Fruit fly (Drosophila melanogaster): ENCODE data around the gene CG12426.
A peak's percentile ranks its signal among the peaks of the same experiment; 100 is the strongest.

Gene CG12426

dm6 chr3R:27905695-27906094 lies 33.5 kb upstream of the CG12426 start, which contains the start of gene CG34353 (continued):
- TF ChIP-seq H2.0 (GFP tag; IDR thresholded peaks at IDR 0.05) (no peak), nmo (GFP tag; optimal IDR thresholded peaks at IDR 0.05) (no peak), CG2875 (GFP tag; optimal IDR thresholded peaks at IDR 0.05) (no peak), CG18011 (GFP tag; optimal IDR thresholded peaks at IDR 0.05) (no peak), CG1792 (GFP tag; optimal IDR thresholded peaks at IDR 0.05) (no peak), CG5180 (GFP tag; optimal IDR thresholded peaks at IDR 0.05) (peak; percentile 4), Mes4 (GFP tag; optimal IDR thresholded peaks at IDR 0.05) (no peak), zfh2 (GFP tag; optimal IDR thresholded peaks at IDR 0.05) (no peak), gcm (GFP tag; optimal IDR thresholded peaks at IDR 0.05) (no peak), Med (GFP tag) (peak; percentile 67), dati (GFP tag; IDR thresholded peaks at IDR 0.05) (no peak), CG10267 (tag; optimal IDR thresholded peaks at IDR 0.05) (no peak), CG6175 (GFP tag; IDR thresholded peaks at IDR 0.05) (no peak), ci (GFP tag; IDR thresholded peaks at IDR 0.05) (peak; percentile 69; the same call in 2 of the 3 replicates), kni (GFP tag; optimal IDR thresholded peaks at IDR 0.05) (no peak), CG6654 (GFP tag; optimal IDR thresholded peaks at IDR 0.05) (no peak), Hr78 (GFP tag; optimal IDR thresholded peaks at IDR 0.05) (no peak), Rfx (GFP tag; IDR thresholded peaks at IDR 0.05) (no peak), CG2889 (GFP tag; IDR thresholded peaks at IDR 0.05) (no peak), tio (GFP tag; optimal IDR thresholded peaks at IDR 0.05) (no peak), pzg (GFP tag; optimal IDR thresholded peaks at IDR 0.05) (no peak), CG14050 (GFP tag; IDR thresholded peaks at IDR 0.05) (no peak), Gug (GFP tag; IDR thresholded peaks at IDR 0.05) (no peak), Fer2 (tag; optimal IDR thresholded peaks at IDR 0.05) (no peak), fd3F (GFP tag; optimal IDR thresholded peaks at IDR 0.05) (no peak), CG3847 (GFP tag; IDR thresholded peaks at IDR 0.05) (0 out of 2 replicates have a peak, but pooled peaks have one; percentile 19), CG12942 (GFP tag; optimal IDR thresholded peaks at IDR 0.05) (no peak), CG34224 (GFP tag; IDR thresholded peaks at IDR 0.05; ENCODE audit: partially characterized antibody) (peak; percentile 30; the same call in 1 of the 3 replicates), bbx (GFP tag; IDR thresholded peaks at IDR 0.05; ENCODE audit: partially characterized antibody) (no peak), sd (tag; optimal IDR thresholded peaks at IDR 0.05) (no peak), fd96Cb (tag; optimal IDR thresholded peaks at IDR 0.05) (no peak), scrt (GFP tag; optimal IDR thresholded peaks at IDR 0.05) (peak; percentile 98), toy (GFP tag; IDR thresholded peaks at IDR 0.05) (no peak), ranshi (GFP tag; IDR thresholded peaks at IDR 0.05) (no peak), CG2129 (GFP tag; IDR thresholded peaks at IDR 0.05; ENCODE audit: partially characterized antibody) (no peak), CG3407 (GFP tag; optimal IDR thresholded peaks at IDR 0.05) (no peak), CG31365 (tag; optimal IDR thresholded peaks at IDR 0.05) (no peak), Ravus (GFP tag; IDR thresholded peaks at IDR 0.05) (no peak), rib (GFP tag; IDR thresholded peaks at IDR 0.05) (no peak), pnt (GFP tag; optimal IDR thresholded peaks at IDR 0.05) (no peak), CG11093 (GFP tag; IDR thresholded peaks at IDR 0.05) (no peak), otp (GFP tag; IDR thresholded peaks at IDR 0.05) (peak; percentile 17; the same call in 1 of the 3 replicates), Sry-β (GFP tag; optimal IDR thresholded peaks at IDR 0.05) (no peak), BEAF-32 (GFP tag; optimal IDR thresholded peaks at IDR 0.05) (no peak), psq (GFP tag; optimal IDR thresholded peaks at IDR 0.05) (peak; percentile 1), dan (GFP tag; IDR thresholded peaks at IDR 0.05) (no peak), wdn (GFP tag; IDR thresholded peaks at IDR 0.05) (no peak), chinmo (GFP tag; IDR thresholded peaks at IDR 0.05; ENCODE audit: partially characterized antibody) (peak; percentile 89; the same call in 3 of the 4 replicates), sc (optimal IDR thresholded peaks at IDR 0.05) (no peak), sc (GFP tag; optimal IDR thresholded peaks at IDR 0.05) (no peak), abd-A (tag; optimal IDR thresholded peaks at IDR 0.05) (peak; percentile 77)

Data from whole organism, embryonic.